Fruit fly (Drosophila melanogaster) whole organism, adult: ENCODE measurements around the gene mtd.

Experiments used
- CG11617 ChIP-seq: fragments of 200-800 bp; sonication (Bioruptor generic); optimal IDR thresholded peaks from 2 replicates; lab custom pipeline; 2017; ENCODE audit warnings: mild to moderate bottlenecking, missing biosample characterization, missing genetic modification reagents, missing genetic modification characterization
- CG12768 ChIP-seq: fragments of 200-800 bp; sonication (Bioruptor generic); optimal IDR thresholded peaks from 2 replicates; lab custom pipeline; 2017; ENCODE audit warnings: missing biosample characterization, missing genetic modification characterization, mild to moderate bottlenecking, moderate library complexity, missing genetic modification reagents
- CG14711 ChIP-seq: fragments of 200-800 bp; sonication (Bioruptor generic); optimal IDR thresholded peaks from 2 replicates; lab custom pipeline; 2018; ENCODE audit warnings: missing biosample characterization, mild to moderate bottlenecking, missing genetic modification characterization, moderate library complexity
- CG1620 ChIP-seq: fragments of 200-800 bp; sonication (Bioruptor generic); optimal IDR thresholded peaks from 2 replicates; lab custom pipeline; 2016; ENCODE audit warnings: missing biosample characterization, missing genetic modification characterization
- CG33017 ChIP-seq: fragments of 200-800 bp; sonication (Bioruptor generic); optimal IDR thresholded peaks from 2 replicates; lab custom pipeline; 2018; ENCODE audit warnings: missing biosample characterization, mild to moderate bottlenecking, missing genetic modification characterization, moderate library complexity
- CG5204 ChIP-seq: fragments of 200-800 bp; sonication (Bioruptor generic); optimal IDR thresholded peaks from 2 replicates; lab custom pipeline; 2016; ENCODE audit warnings: missing biosample characterization, missing genetic modification characterization
- CG7045 ChIP-seq: fragments of 200-800 bp; sonication (Bioruptor generic); optimal IDR thresholded peaks from 2 replicates; lab custom pipeline; 2017; ENCODE audit warnings: missing biosample characterization, mild to moderate bottlenecking, missing genetic modification characterization
- CG7101 ChIP-seq: fragments of 200-800 bp; sonication (Bioruptor generic); optimal IDR thresholded peaks from 2 replicates; lab custom pipeline; 2018; ENCODE audit warnings: missing biosample characterization, mild to moderate bottlenecking, missing genetic modification characterization, moderate library complexity
- Clk ChIP-seq: fragments of 200-800 bp; sonication (Bioruptor generic); optimal IDR thresholded peaks from 2 replicates; lab custom pipeline; 2017; ENCODE audit warnings: missing biosample characterization, missing genetic modification characterization
- Crg-1 ChIP-seq: fragments of 200-800 bp; sonication (Bioruptor generic); optimal IDR thresholded peaks from 2 replicates; lab custom pipeline; 2016; ENCODE audit warnings: missing biosample characterization, missing genetic modification characterization
- Hr96 ChIP-seq: fragments of 200-800 bp; sonication (Bioruptor generic); optimal IDR thresholded peaks from 2 replicates; lab custom pipeline; 2016; ENCODE audit warnings: missing biosample characterization, missing genetic modification characterization
- Mnt ChIP-seq: fragments of 200-800 bp; sonication (Bioruptor generic); optimal IDR thresholded peaks from 2 replicates; lab custom pipeline; 2016; ENCODE audit warnings: missing biosample characterization, mild to moderate bottlenecking, missing genetic modification characterization
- bab1 ChIP-seq: fragments of 200-800 bp; sonication (Bioruptor generic); optimal IDR thresholded peaks from 3 replicates; lab custom pipeline; 2019; ENCODE audit warnings: missing biosample characterization, mild to moderate bottlenecking, missing genetic modification characterization, moderate library complexity
- cic ChIP-seq: fragments of 200-800 bp; sonication (Bioruptor generic); optimal IDR thresholded peaks from 2 replicates; lab custom pipeline; 2017; ENCODE audit warnings: missing biosample characterization, mild to moderate bottlenecking, missing genetic modification characterization, moderate library complexity
- cnc ChIP-seq, 2 experiments: fragments of >200 bp; optimal IDR thresholded peaks; 2 replicates each; lab custom pipeline; 2017
- kay ChIP-seq: fragments of 200-800 bp; sonication (Bioruptor generic); peaks from one replicate; lab custom pipeline; 2016; ENCODE audit warnings: missing biosample characterization, missing genetic modification characterization, borderline replicate concordance
- ovo ChIP-seq: fragments of 200-800 bp; sonication (Bioruptor generic); optimal IDR thresholded peaks from 2 replicates; lab custom pipeline; 2016; ENCODE audit warnings: missing biosample characterization, missing genetic modification characterization
- pad ChIP-seq: fragments of 200-800 bp; sonication (Bioruptor generic); optimal IDR thresholded peaks from 3 replicates; lab custom pipeline; 2017; ENCODE audit warnings: missing biosample characterization, missing genetic modification characterization, mild to moderate bottlenecking, moderate library complexity, missing genetic modification reagents
- tj ChIP-seq: fragments of 200-800 bp; sonication (Bioruptor generic); optimal IDR thresholded peaks from 3 replicates; lab custom pipeline; 2017; ENCODE audit warnings: missing biosample characterization, mild to moderate bottlenecking, missing genetic modification characterization, moderate library complexity
- toe ChIP-seq: fragments of 200-800 bp; sonication (Bioruptor generic); optimal IDR thresholded peaks from 2 replicates; lab custom pipeline; 2016; ENCODE audit warnings: missing biosample characterization, missing genetic modification characterization

Gene mtd

dm6 chr3R:5330338-5330737 is 19.9 kb downstream of the mtd start:
- TF ChIP-seq cnc (optimal IDR thresholded peaks at IDR 0.05; lab: Kevin White, UChicago) (no peak), CG33017 (tag; lab: Kevin White, UChicago) (no peak), CG5204 (GFP tag; lab: Kevin White, UChicago) (no peak), Crg-1 (GFP tag; lab: Kevin White, UChicago) (no peak), CG7045 (GFP tag; lab: Kevin White, UChicago) (no peak), tj (GFP tag; lab: Kevin White, UChicago) (no peak), CG14711 (tag; lab: Kevin White, UChicago) (no peak), Clk (GFP tag; lab: Kevin White, UChicago) (no peak)

dm6 chr3R:5327911-5328310 is 22.3 kb downstream of the mtd start:
- TF ChIP-seq Mnt (GFP tag; lab: Kevin White, UChicago) (no peak), kay (GFP tag; lab: Kevin White, UChicago) (no peak), pad (GFP tag; lab: Kevin White, UChicago) (no peak), ovo (GFP tag; lab: Kevin White, UChicago) (no peak), Clk (GFP tag; lab: Kevin White, UChicago) (no peak), bab1 (GFP tag; lab: Kevin White, UChicago) (no peak), toe (no peak), CG11617 (GFP tag; lab: Kevin White, UChicago) (no peak), CG1620 (GFP tag; lab: Kevin White, UChicago) (no peak)

dm6 chr3R:5326166-5326565 is 24.1 kb downstream of the mtd start:
- no peak for TF ChIP-seq Crg-1 (GFP tag; lab: Kevin White, UChicago)
- no peak for TF ChIP-seq CG14711 (tag; lab: Kevin White, UChicago)
- TF ChIP-seq ovo (GFP tag; lab: Kevin White, UChicago), result no peak
- no peak for TF ChIP-seq toe
- no peak for TF ChIP-seq cic (GFP tag; lab: Kevin White, UChicago)
- TF ChIP-seq CG5204 (GFP tag; lab: Kevin White, UChicago), result no peak
- TF ChIP-seq CG12768 (GFP tag; lab: Kevin White, UChicago), result no peak
- TF ChIP-seq tj (GFP tag; lab: Kevin White, UChicago), result no peak
- no peak for TF ChIP-seq CG7101
- no peak for TF ChIP-seq Mnt (GFP tag; lab: Kevin White, UChicago)

- TF ChIP-seq CG14711 (tag; lab: Kevin White, UChicago) (no peak), CG12768 (GFP tag; lab: Kevin White, UChicago) (no peak), pad (GFP tag; lab: Kevin White, UChicago) (no peak), CG33017 (tag; lab: Kevin White, UChicago) (no peak), ovo (GFP tag; lab: Kevin White, UChicago) (no peak), Mnt (GFP tag; lab: Kevin White, UChicago) (peak; percentile 15), bab1 (GFP tag; lab: Kevin White, UChicago) (peak; percentile 21), Hr96 (GFP tag; lab: Kevin White, UChicago) (no peak), toe (no peak), kay (GFP tag; lab: Kevin White, UChicago) (no peak), tj (GFP tag; lab: Kevin White, UChicago) (peak; percentile 15), CG7045 (GFP tag; lab: Kevin White, UChicago) (no peak), CG7101 (no peak), CG5204 (GFP tag; lab: Kevin White, UChicago) (no peak), cic (GFP tag; lab: Kevin White, UChicago) (no peak), CG11617 (GFP tag; lab: Kevin White, UChicago) (no peak), Clk (GFP tag; lab: Kevin White, UChicago) (no peak), Crg-1 (GFP tag; lab: Kevin White, UChicago) (no peak)
These were observed 26.3 kb downstream of the mtd start for dm6 chr3R:5323741-5324538.

- TF ChIP-seq CG33017 (tag; lab: Kevin White, UChicago), result no peak
- TF ChIP-seq bab1 (GFP tag; lab: Kevin White, UChicago), result peak; percentile 5
- peak; percentile 90 for TF ChIP-seq tj (GFP tag; lab: Kevin White, UChicago)
- peak; percentile 98 for TF ChIP-seq pad (GFP tag; lab: Kevin White, UChicago)
These were observed 28.0 kb downstream of the mtd start for dm6 chr3R:5322182-5322609.

- no peak for TF ChIP-seq cic (GFP tag; lab: Kevin White, UChicago)
- TF ChIP-seq Hr96 (GFP tag; lab: Kevin White, UChicago), result no peak
- TF ChIP-seq Mnt (GFP tag; lab: Kevin White, UChicago), result no peak
- TF ChIP-seq bab1 (GFP tag; lab: Kevin White, UChicago), result no peak
- no peak for TF ChIP-seq CG12768 (GFP tag; lab: Kevin White, UChicago)
- no peak for TF ChIP-seq ovo (GFP tag; lab: Kevin White, UChicago)
- TF ChIP-seq cnc (optimal IDR thresholded peaks at IDR 0.05; lab: Kevin White, UChicago), result no peak
- TF ChIP-seq pad (GFP tag; lab: Kevin White, UChicago), result no peak
- TF ChIP-seq CG5204 (GFP tag; lab: Kevin White, UChicago), result no peak
These were observed 29.6 kb downstream of the mtd start for dm6 chr3R:5320672-5321071.
